Worm (Caenorhabditis elegans) whole organism, late embryonic: ENCODE data around the gene C42C1.12.

Source experiments
- C38D4.7 ChIP-seq: fragments of 200-800 bp; sonication (Bioruptor generic); optimal IDR thresholded peaks from 2 replicates; lab custom pipeline; 2018; ENCODE audit warnings: mild to moderate bottlenecking, missing genetic modification characterization, moderate library complexity, missing compliant biosample characterization
- T23F11.4 ChIP-seq: fragments of 200-800 bp; sonication (Bioruptor generic); optimal IDR thresholded peaks from 2 replicates; lab custom pipeline; 2018; ENCODE audit warnings: mild to moderate bottlenecking, missing genetic modification characterization, missing compliant biosample characterization
- ceh-18 ChIP-seq: sonication (generic microtip); optimal IDR thresholded peaks from 2 replicates; lab custom pipeline; 2016; ENCODE audit warnings: missing genetic modification characterization, missing compliant biosample characterization
- ceh-30 ChIP-seq: fragments of 150-350 bp; optimal IDR thresholded peaks from 2 replicates; lab custom pipeline; 2014; ENCODE audit warnings: missing biosample characterization, missing genetic modification characterization
- dve-1 ChIP-seq: sonication (generic microtip); optimal IDR thresholded peaks from 2 replicates; lab custom pipeline; 2017; ENCODE audit warnings: antibody characterized with exemption, mild to moderate bottlenecking, missing genetic modification characterization, missing compliant biosample characterization
- elt-2 ChIP-seq: sonication (generic microtip); optimal IDR thresholded peaks from 2 replicates; lab custom pipeline; 2016; ENCODE audit warnings: missing genetic modification reagents, missing genetic modification characterization, missing compliant biosample characterization
- fkh-6 ChIP-seq: sonication (generic microtip); optimal IDR thresholded peaks from 2 replicates; lab custom pipeline; 2016; ENCODE audit warnings: missing genetic modification characterization, missing compliant biosample characterization
- gmeb-2 ChIP-seq: sonication (generic microtip); optimal IDR thresholded peaks from 2 replicates; lab custom pipeline; 2016; ENCODE audit warnings: missing genetic modification characterization, inconsistent platforms, missing compliant biosample characterization
- hlh-13 ChIP-seq: fragments of 200-800 bp; sonication (Bioruptor generic); optimal IDR thresholded peaks from 2 replicates; lab custom pipeline; 2018; ENCODE audit warnings: mild to moderate bottlenecking, missing genetic modification characterization, missing compliant biosample characterization
- lim-6 ChIP-seq: sonication (generic microtip); optimal IDR thresholded peaks from 2 replicates; lab custom pipeline; 2016; ENCODE audit warnings: missing genetic modification characterization, missing compliant biosample characterization
- lin-11 ChIP-seq: fragments of 200-800 bp; sonication (Bioruptor generic); optimal IDR thresholded peaks from 2 replicates; lab custom pipeline; 2018; ENCODE audit warnings: mild to moderate bottlenecking, missing genetic modification characterization, missing compliant biosample characterization
- madf-2 ChIP-seq: sonication (generic microtip); optimal IDR thresholded peaks from 2 replicates; lab custom pipeline; 2017; ENCODE audit warnings: missing genetic modification characterization, missing compliant biosample characterization
- nfya-1 ChIP-seq: sonication (generic microtip); optimal IDR thresholded peaks from 2 replicates; lab custom pipeline; 2017; ENCODE audit warnings: missing genetic modification characterization, mild to moderate bottlenecking, missing compliant biosample characterization, antibody characterized with exemption, moderate library complexity
- npax-4 ChIP-seq: sonication (generic microtip); optimal IDR thresholded peaks from 2 replicates; lab custom pipeline; 2016; ENCODE audit warnings: missing genetic modification characterization, missing compliant biosample characterization
- pax-1 ChIP-seq: fragments of 150-350 bp; optimal IDR thresholded peaks from 2 replicates; lab custom pipeline; 2014; ENCODE audit warnings: missing biosample characterization, missing genetic modification characterization
- pha-4 ChIP-seq: fragments of 150-350 bp; optimal IDR thresholded peaks from 2 replicates; lab custom pipeline; 2018; ENCODE audit warnings: missing biosample characterization, missing genetic modification reagents, missing genetic modification characterization
- pqm-1 ChIP-seq: sonication (generic microtip); optimal IDR thresholded peaks from 2 replicates; lab custom pipeline; 2016; ENCODE audit warnings: missing genetic modification characterization, missing compliant biosample characterization
- rnt-1 ChIP-seq: sonication (generic microtip); optimal IDR thresholded peaks from 2 replicates; lab custom pipeline; 2016; ENCODE audit warnings: missing genetic modification characterization, missing compliant biosample characterization
- tbx-2 ChIP-seq: sonication (generic microtip); optimal IDR thresholded peaks from 2 replicates; lab custom pipeline; 2016; ENCODE audit warnings: missing genetic modification characterization, missing compliant biosample characterization
- tbx-7 ChIP-seq: sonication (generic microtip); optimal IDR thresholded peaks from 2 replicates; lab custom pipeline; 2016; ENCODE audit warnings: missing genotype, missing genetic modification characterization, missing compliant biosample characterization

Gene C42C1.12

ce11 chrIV:12236011-12236410 is 46.0 kb downstream of the C42C1.12 start, which contains the start of gene sre-16:
sre-16 (minus strand) TSS chrIV:12236111.
- TF ChIP-seq pqm-1 (no peak), T23F11.4 (GFP tag; lab: Kevin White, UChicago) (no peak), pha-4 (no peak), C38D4.7 (no peak), rnt-1 (no peak), lin-11 (tag; lab: Kevin White, UChicago) (no peak), ceh-18 (no peak), tbx-2 (tag; lab: Kevin White, UChicago) (no peak), madf-2 (tag; lab: Kevin White, UChicago) (no peak), nfya-1 (tag; lab: Kevin White, UChicago) (no peak), lim-6 (tag; lab: Kevin White, UChicago) (no peak), ceh-30 (no peak), hlh-13 (GFP tag; lab: Kevin White, UChicago) (no peak), gmeb-2 (tag; lab: Kevin White, UChicago) (no peak), pax-1 (no peak), tbx-7 (tag; lab: Kevin White, UChicago) (no peak), npax-4 (no peak), dve-1 (no peak), elt-2 (tag; lab: Kevin White, UChicago) (no peak), fkh-6 (tag; lab: Kevin White, UChicago) (no peak)
